Fruit fly (Drosophila melanogaster) whole organism, embryonic: Measurements from ENCODE around the gene how.

Experiments
- Ada2b ChIP-seq: fragments of 200-800 bp; sonication (Bioruptor generic); IDR thresholded peaks from 2 replicates; pipeline ENCODE4 v1.3.6; 2022; ENCODE audit warnings: missing biosample characterization, missing genetic modification characterization
- Awh ChIP-seq: fragments of 200-800 bp; sonication (Bioruptor generic); IDR thresholded peaks from 2 replicates; pipeline ENCODE4, ENCODE4 v1.3.6; 2022; ENCODE audit warnings: missing biosample characterization, missing genetic modification characterization
- Bteb2 ChIP-seq: fragments of 200-800 bp; sonication (Bioruptor generic); optimal IDR thresholded peaks from 2 replicates; lab custom pipeline; 2016; ENCODE audit warnings: missing biosample characterization, missing genetic modification characterization
- C15 ChIP-seq: fragments of 200-800 bp; sonication (Bioruptor generic); IDR thresholded peaks from 3 replicates; pipeline ENCODE4 v1.3.6; 2022; ENCODE audit warnings: missing biosample characterization, missing genetic modification characterization
- CG1024 ChIP-seq: fragments of 200-800 bp; sonication (Bioruptor generic); IDR thresholded peaks from 2 replicates; pipeline ENCODE4 v1.3.6; 2022; ENCODE audit warnings: missing biosample characterization, missing genetic modification characterization
- CG10543 ChIP-seq: fragments of 200-800 bp; sonication (Bioruptor generic); optimal IDR thresholded peaks from 3 replicates; lab custom pipeline; 2017; ENCODE audit warnings: missing biosample characterization, mild to moderate bottlenecking, missing genetic modification characterization, moderate library complexity
- CG10565 ChIP-seq: fragments of 200-800 bp; sonication (Bioruptor generic); optimal IDR thresholded peaks from 3 replicates; lab custom pipeline; 2016; ENCODE audit warnings: missing biosample characterization, mild to moderate bottlenecking, missing genetic modification characterization
- CG11398 ChIP-seq: fragments of 200-800 bp; sonication (Bioruptor generic); optimal IDR thresholded peaks from 2 replicates; lab custom pipeline; 2016; ENCODE audit warnings: missing biosample characterization, missing genetic modification characterization
- CG13123 ChIP-seq: fragments of 200-800 bp; sonication (Bioruptor generic); optimal IDR thresholded peaks from 2 replicates; lab custom pipeline; 2016; ENCODE audit warnings: missing biosample characterization, missing genetic modification characterization
- CG13296 ChIP-seq: fragments of 200-800 bp; sonication (Bioruptor generic); optimal IDR thresholded peaks from 3 replicates; lab custom pipeline; 2018; ENCODE audit warnings: missing biosample characterization, mild to moderate bottlenecking, missing genetic modification characterization
- CG17912 ChIP-seq: fragments of 200-800 bp; sonication (Bioruptor generic); optimal IDR thresholded peaks from 2 replicates; lab custom pipeline; 2018; ENCODE audit warnings: missing biosample characterization, mild to moderate bottlenecking, missing genetic modification characterization
- CG18619 ChIP-seq: fragments of 200-800 bp; sonication (Bioruptor generic); optimal IDR thresholded peaks from 3 replicates; lab custom pipeline; 2017; ENCODE audit warnings: missing biosample characterization, mild to moderate bottlenecking, missing genetic modification characterization
- CG2712 ChIP-seq: fragments of 200-800 bp; optimal IDR thresholded peaks from 3 replicates; lab custom pipeline; 2019; ENCODE audit warnings: missing biosample characterization, mild to moderate bottlenecking, missing genetic modification characterization, moderate library complexity
- CG2875 ChIP-seq: fragments of 200-800 bp; sonication (Bioruptor generic); optimal IDR thresholded peaks from 2 replicates; lab custom pipeline; 2017; ENCODE audit warnings: missing biosample characterization, mild to moderate bottlenecking, missing genetic modification characterization, missing genetic modification reagents
- CG32767 ChIP-seq: fragments of 200-800 bp; sonication (Bioruptor generic); IDR thresholded peaks from 2 replicates; pipeline ENCODE4 v1.3.6; 2022; ENCODE audit warnings: missing biosample characterization, missing genetic modification characterization
- CG6254 ChIP-seq: fragments of 200-800 bp; sonication (Bioruptor generic); optimal IDR thresholded peaks from 3 replicates; lab custom pipeline; 2017; ENCODE audit warnings: mild to moderate bottlenecking, missing biosample characterization, missing genetic modification reagents, missing genetic modification characterization
- CG9817 ChIP-seq: fragments of 200-800 bp; sonication (Bioruptor generic); optimal IDR thresholded peaks from 2 replicates; lab custom pipeline; 2018; ENCODE audit warnings: missing biosample characterization, mild to moderate bottlenecking, missing genetic modification characterization, moderate library complexity
- CoRest ChIP-seq: fragments of 200-800 bp; sonication (Bioruptor generic); optimal IDR thresholded peaks from 3 replicates; lab custom pipeline; 2018; ENCODE audit warnings: missing biosample characterization, mild to moderate bottlenecking, missing genetic modification characterization, moderate library complexity
- Dbx ChIP-seq: fragments of 200-800 bp; sonication (Bioruptor generic); IDR thresholded peaks from 3 replicates; pipeline ENCODE4 v1.3.6; 2022; ENCODE audit warnings: missing biosample characterization, missing genetic modification characterization
- Dip3 ChIP-seq: fragments of 200-800 bp; sonication (Bioruptor generic); optimal IDR thresholded peaks from 3 replicates; lab custom pipeline; 2016; ENCODE audit warnings: missing biosample characterization, missing genetic modification characterization
- Dp ChIP-seq: fragments of 200-800 bp; sonication (Bioruptor generic); optimal IDR thresholded peaks from 2 replicates; lab custom pipeline; 2018; ENCODE audit warnings: missing biosample characterization, mild to moderate bottlenecking, missing genetic modification characterization, moderate library complexity
- E2f2 ChIP-seq: fragments of 200-800 bp; sonication (Bioruptor generic); IDR thresholded peaks from 2 replicates; pipeline ENCODE4 v1.3.6; 2022; ENCODE audit warnings: missing biosample characterization, missing genetic modification characterization
- Ets97D ChIP-seq: fragments of 200-800 bp; sonication (Bioruptor generic); optimal IDR thresholded peaks from 3 replicates; lab custom pipeline; 2016; ENCODE audit warnings: missing biosample characterization, missing genetic modification characterization
- Gsc ChIP-seq: fragments of 200-800 bp; sonication (Bioruptor generic); IDR thresholded peaks from 2 replicates; pipeline ENCODE4 v1.3.6; 2022; ENCODE audit warnings: missing biosample characterization, missing genetic modification characterization
- Hsf ChIP-seq: fragments of 200-800 bp; sonication (Bioruptor generic); optimal IDR thresholded peaks from 3 replicates; lab custom pipeline; 2016; ENCODE audit warnings: missing biosample characterization, missing genetic modification characterization
- NFAT ChIP-seq: fragments of 200-800 bp; sonication (Bioruptor generic); IDR thresholded peaks from 2 replicates; pipeline ENCODE4 v1.3.6; 2022; ENCODE audit warnings: missing biosample characterization, missing genetic modification characterization
- Ptx1 ChIP-seq: fragments of 200-800 bp; sonication (Bioruptor generic); IDR thresholded peaks from 2 replicates; pipeline ENCODE4 v1.3.6; 2022; ENCODE audit warnings: missing biosample characterization, missing genetic modification characterization
- Ravus ChIP-seq: fragments of 200-800 bp; sonication (Bioruptor generic); IDR thresholded peaks from 2 replicates; pipeline ENCODE4 v1.3.6; 2022; ENCODE audit warnings: missing biosample characterization, missing genetic modification characterization
- Ssrp ChIP-seq: fragments of 200-800 bp; sonication (Bioruptor generic); optimal IDR thresholded peaks from 2 replicates; lab custom pipeline; 2018; ENCODE audit warnings: missing biosample characterization, mild to moderate bottlenecking, missing genetic modification characterization, moderate library complexity
- Usf ChIP-seq: fragments of 200-800 bp; sonication (Bioruptor generic); optimal IDR thresholded peaks from 2 replicates; lab custom pipeline; 2017; ENCODE audit warnings: missing genotype, missing biosample characterization, missing genetic modification characterization
- bowl ChIP-seq: fragments of 200-800 bp; sonication (Bioruptor generic); IDR thresholded peaks from 2 replicates; pipeline ENCODE4 v1.3.6; 2022; ENCODE audit warnings: missing biosample characterization, missing genetic modification characterization
- chinmo ChIP-seq: fragments of 200-800 bp; sonication (Bioruptor generic); IDR thresholded peaks from 4 replicates; pipeline ENCODE4 v1.3.6; 2022; ENCODE audit warnings: missing biosample characterization, missing genetic modification characterization; ENCODE audit not compliant: partially characterized antibody
- croc ChIP-seq: fragments of 200-800 bp; sonication (Bioruptor generic); conservative IDR thresholded peaks from 3 replicates; pipeline ENCODE4 v1.3.6; 2022; ENCODE audit warnings: missing biosample characterization, missing genetic modification characterization
- crol ChIP-seq: fragments of 200-800 bp; sonication (Bioruptor generic); IDR thresholded peaks from 2 replicates; pipeline ENCODE4 v1.3.6; 2022; ENCODE audit warnings: missing biosample characterization, missing genetic modification characterization
- dan ChIP-seq: fragments of 200-800 bp; sonication (Bioruptor generic); IDR thresholded peaks from 2 replicates; pipeline ENCODE4 v1.3.6; 2022; ENCODE audit warnings: missing biosample characterization, missing genetic modification characterization
- fd102C ChIP-seq: fragments of 200-800 bp; sonication (Bioruptor generic); optimal IDR thresholded peaks from 2 replicates; lab custom pipeline; 2018; ENCODE audit warnings: missing biosample characterization, mild to moderate bottlenecking, missing genetic modification characterization, moderate library complexity
- gcm ChIP-seq: fragments of 200-800 bp; sonication (Bioruptor generic); optimal IDR thresholded peaks from 2 replicates; lab custom pipeline; 2019; ENCODE audit warnings: missing biosample characterization, mild to moderate bottlenecking, missing genetic modification characterization, moderate library complexity
- hbn ChIP-seq: fragments of 200-800 bp; sonication (Bioruptor generic); IDR thresholded peaks from 2 replicates; pipeline ENCODE4 v1.3.6; 2022; ENCODE audit warnings: missing biosample characterization, missing genetic modification characterization; ENCODE audit not compliant: partially characterized antibody
- lab ChIP-seq: fragments of 200-800 bp; sonication (Bioruptor generic); optimal IDR thresholded peaks from 3 replicates; lab custom pipeline; 2017; ENCODE audit warnings: missing biosample characterization, missing genetic modification characterization, mild to moderate bottlenecking, moderate library complexity, missing genetic modification reagents
- mam ChIP-seq: fragments of 200-800 bp; sonication (Bioruptor generic); optimal IDR thresholded peaks from 3 replicates; lab custom pipeline; 2016; ENCODE audit warnings: missing biosample characterization, missing genetic modification characterization
- nmo ChIP-seq: fragments of 200-800 bp; sonication (Bioruptor generic); optimal IDR thresholded peaks from 2 replicates; lab custom pipeline; 2018; ENCODE audit warnings: missing biosample characterization, mild to moderate bottlenecking, missing genetic modification characterization, moderate library complexity
- pan ChIP-seq, 4 experiments: fragments of >200 bp in 3 of 4; fragments of 200-800 bp in 1 of 4; sonication (Bioruptor generic) in 1 of 4; optimal IDR thresholded peaks in 3 of 4; IDR thresholded peaks in 1 of 4; 2 replicates each; pipeline versions ENCODE4 v1.3.6 to Lab custom; 2017 to 2022; ENCODE audit warnings: missing biosample characterization in 2 of 4, missing genetic modification characterization in 2 of 4, mixed read lengths in 1 of 4
- shn ChIP-seq: fragments of 200-800 bp; sonication (Bioruptor generic); optimal IDR thresholded peaks from 3 replicates; lab custom pipeline; 2016; ENCODE audit warnings: missing biosample characterization, missing genetic modification characterization
- tap ChIP-seq: fragments of 200-800 bp; optimal IDR thresholded peaks from 3 replicates; lab custom pipeline; 2019; ENCODE audit warnings: missing biosample characterization, mild to moderate bottlenecking, missing genetic modification characterization, moderate library complexity
- trh ChIP-seq: fragments of 200-800 bp; sonication (Bioruptor generic); optimal IDR thresholded peaks from 2 replicates; lab custom pipeline; 2016; ENCODE audit warnings: missing biosample characterization, missing genetic modification characterization
- tx ChIP-seq: fragments of 200-800 bp; sonication (Bioruptor generic); optimal IDR thresholded peaks from 2 replicates; lab custom pipeline; 2016; ENCODE audit warnings: missing biosample characterization, missing genetic modification characterization
- vvl ChIP-seq: fragments of 200-800 bp; sonication (Bioruptor generic); IDR thresholded peaks from 2 replicates; pipeline ENCODE4 v1.3.6; 2022; ENCODE audit warnings: missing biosample characterization, missing genetic modification characterization
- wor ChIP-seq: fragments of 200-800 bp; sonication (Bioruptor generic); IDR thresholded peaks from 2 replicates; pipeline ENCODE4 v1.3.6; 2022; ENCODE audit warnings: missing biosample characterization, missing genetic modification characterization
- zen2 ChIP-seq: fragments of 200-800 bp; sonication (Bioruptor generic); IDR thresholded peaks from 3 replicates; pipeline ENCODE4 v1.3.6; 2022; ENCODE audit warnings: missing biosample characterization, missing genetic modification characterization; ENCODE audit not compliant: partially characterized antibody

how gene

DNA sequence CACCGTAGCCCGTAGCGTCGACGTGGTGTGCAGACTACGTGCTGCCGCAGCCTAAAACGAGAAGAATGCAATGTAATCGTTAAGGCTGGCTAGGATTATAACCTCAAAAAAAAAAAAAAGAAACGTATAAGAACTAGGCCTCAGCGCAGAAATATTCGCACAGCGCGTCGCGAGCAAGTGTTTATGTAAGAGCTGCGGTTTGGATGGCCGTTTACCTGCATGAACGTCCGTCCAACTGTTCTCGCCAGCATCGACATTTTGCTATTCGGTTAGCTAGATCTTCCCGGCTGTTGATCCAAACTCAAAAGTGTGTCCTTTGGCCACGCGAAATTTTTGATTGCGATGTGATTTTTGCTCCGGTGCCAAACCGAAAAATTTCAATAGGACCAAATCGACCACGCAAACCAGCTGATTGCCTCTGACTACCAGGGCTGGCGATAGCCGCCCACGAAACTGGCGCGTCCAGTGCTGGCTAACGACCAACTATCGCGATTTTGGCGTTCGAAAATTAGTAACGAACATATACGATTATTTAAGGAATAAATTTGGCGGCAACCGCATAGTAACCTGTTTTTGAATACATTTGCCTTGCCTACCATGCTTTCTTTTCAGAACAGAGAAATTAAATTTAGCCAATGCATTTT lies 23.1 kb upstream of the how start, which contains the start of gene Idh3b (continued):
- TF ChIP-seq CG10565 (GFP tag; lab: Kevin White, UChicago), result no peak
- TF ChIP-seq Usf, result peak; percentile 29
- peak; percentile 75 for TF ChIP-seq Dip3 (GFP tag; lab: Kevin White, UChicago)
- TF ChIP-seq chinmo (GFP tag; lab: Robert Waterston, UW), result peak; percentile 91; the same call in 3 of the 4 replicates
- no peak for TF ChIP-seq Ptx1 (GFP tag; lab: Robert Waterston, UW)
- TF ChIP-seq Gsc (GFP tag; lab: Robert Waterston, UW), result no peak
- peak; percentile 94 for TF ChIP-seq zen2 (GFP tag; lab: Robert Waterston, UW)
- TF ChIP-seq tap (tag; lab: Kevin White, UChicago), result no peak
- TF ChIP-seq Hsf (GFP tag; lab: Kevin White, UChicago), result peak; percentile 71
- TF ChIP-seq CG13123 (GFP tag; lab: Kevin White, UChicago), result no peak
- peak; percentile 15; the same call in 1 of the 2 replicates for TF ChIP-seq CG1024 (GFP tag; lab: Robert Waterston, UW)
- peak; percentile 93 for TF ChIP-seq E2f2 (GFP tag; lab: Robert Waterston, UW)
- TF ChIP-seq Ets97D (GFP tag; lab: Kevin White, UChicago), result peak; percentile 89
- peak; percentile 67 for TF ChIP-seq CG9817 (tag; lab: Kevin White, UChicago)
- TF ChIP-seq Bteb2 (GFP tag; lab: Kevin White, UChicago), result peak; percentile 44
- TF ChIP-seq tx (GFP tag; lab: Kevin White, UChicago), result peak; percentile 45
- TF ChIP-seq pan (optimal IDR thresholded peaks at IDR 0.05; lab: Kevin White, UChicago), result no peak
- TF ChIP-seq pan (GFP tag; optimal IDR thresholded peaks at IDR 0.05 in 1 of 2, IDR thresholded peaks at IDR 0.05 in 1 of 2), result no peak
- no peak for TF ChIP-seq CG6254 (GFP tag; lab: Kevin White, UChicago)
- TF ChIP-seq Ravus (GFP tag; lab: Robert Waterston, UW), result no peak
- no peak for TF ChIP-seq wor (GFP tag; lab: Robert Waterston, UW)
- TF ChIP-seq lab (GFP tag; lab: Kevin White, UChicago), result peak; percentile 78
- TF ChIP-seq nmo (GFP tag; lab: Kevin White, UChicago), result no peak
- peak; percentile 95; the same call in 1 of the 2 replicates for TF ChIP-seq vvl (GFP tag; lab: Robert Waterston, UW)
- no peak for TF ChIP-seq CG32767 (GFP tag; lab: Robert Waterston, UW)
- TF ChIP-seq bowl (GFP tag; lab: Robert Waterston, UW), result no peak
- TF ChIP-seq trh (GFP tag; lab: Kevin White, UChicago), result peak; percentile 32
- peak; percentile 59 for TF ChIP-seq CG17912 (GFP tag; lab: Kevin White, UChicago)
- no peak for TF ChIP-seq CG2875 (GFP tag; lab: Kevin White, UChicago)
- TF ChIP-seq C15 (GFP tag; lab: Robert Waterston, UW), result no peak
- no peak for TF ChIP-seq dan
- no peak for TF ChIP-seq shn (GFP tag; lab: Kevin White, UChicago)
- TF ChIP-seq gcm (GFP tag; lab: Kevin White, UChicago), result no peak
- TF ChIP-seq mam (GFP tag; lab: Kevin White, UChicago), result peak; percentile 76
- TF ChIP-seq CG18619 (GFP tag; lab: Kevin White, UChicago), result no peak
- no peak for TF ChIP-seq Awh (GFP tag; lab: Robert Waterston, UW)
- TF ChIP-seq croc, result peak; percentile 30; the same call in 1 of the 3 replicates
- TF ChIP-seq CG10543 (GFP tag; lab: Kevin White, UChicago), result no peak
- TF ChIP-seq hbn (GFP tag; lab: Robert Waterston, UW), result peak; percentile 97
- no peak for TF ChIP-seq Ssrp
- TF ChIP-seq fd102C (GFP tag; lab: Kevin White, UChicago), result no peak
- TF ChIP-seq CoRest (tag; lab: Kevin White, UChicago), result peak; percentile 61
- TF ChIP-seq Dbx, result no peak
- no peak for TF ChIP-seq Ada2b (GFP tag; lab: Robert Waterston, UW)
- TF ChIP-seq Dp (GFP tag; lab: Kevin White, UChicago), result peak; percentile 88
- TF ChIP-seq crol (GFP tag; lab: Robert Waterston, UW), result no peak
- TF ChIP-seq CG13296 (GFP tag; lab: Kevin White, UChicago), result peak; percentile 21
- TF ChIP-seq CG11398, result peak; percentile 48
- peak; percentile 62 for TF ChIP-seq CG2712
- TF ChIP-seq NFAT (GFP tag; lab: Robert Waterston, UW), result peak; percentile 84; the same call in 1 of the 2 replicates
